Fruit fly (Drosophila melanogaster): Measurements from ENCODE around the gene dysf.

- TF ChIP-seq CG32006 (GFP tag; optimal IDR thresholded peaks at IDR 0.05) (peak; percentile 90), net (GFP tag; optimal IDR thresholded peaks at IDR 0.05) (peak; percentile 23), Lpt (GFP tag; optimal IDR thresholded peaks at IDR 0.05) (peak; percentile 61), salr (GFP tag; optimal IDR thresholded peaks at IDR 0.05) (peak in 1 of 2 experiments; percentile 77), Eip78C (GFP tag) (peak; percentile 84), CG7368 (GFP tag; optimal IDR thresholded peaks at IDR 0.05) (peak; percentile 48), CG8319 (GFP tag; optimal IDR thresholded peaks at IDR 0.05) (peak; percentile 57), CG10631 (GFP tag; optimal IDR thresholded peaks at IDR 0.05) (peak; percentile 83), CG6163 (GFP tag; IDR thresholded peaks at IDR 0.05) (peak; percentile 18; the same call in 1 of the 3 replicates), topi (GFP tag; optimal IDR thresholded peaks at IDR 0.05) (peak; percentile 58), lz (GFP tag; optimal IDR thresholded peaks at IDR 0.05) (peak; percentile 33), fd59A (GFP tag; optimal IDR thresholded peaks at IDR 0.05) (peak; percentile 41)
These were observed at the start of gene dysf for dm6 chr3R:26098502-26099210.
